Worm (Caenorhabditis elegans) whole organism, midembryonic: ENCODE data around the gene Y50D4C.5.

Source experiments
- T22C8.4 ChIP-seq: fragments of 200-800 bp; sonication (Bioruptor generic); IDR thresholded peaks from 2 replicates; pipeline ENCODE4 v1.3.6; 2022; ENCODE audit warnings: missing genetic modification characterization, missing compliant biosample characterization
- cog-1 ChIP-seq: sonication (generic microtip); optimal IDR thresholded peaks from 2 replicates; lab custom pipeline; 2016; ENCODE audit warnings: missing genetic modification characterization, missing compliant biosample characterization
- flt-1 ChIP-seq: fragments of 200-800 bp; sonication (Bioruptor generic); IDR thresholded peaks from 2 replicates; pipeline ENCODE4 v1.3.6; 2022; ENCODE audit warnings: missing genetic modification characterization, missing compliant biosample characterization
- klf-2 ChIP-seq: fragments of 200-800 bp; sonication (Bioruptor generic); conservative IDR thresholded peaks from 2 replicates; pipeline ENCODE4 v1.3.6; 2022; ENCODE audit warnings: missing genetic modification reagents, missing genetic modification characterization, missing compliant biosample characterization
- med-1 ChIP-seq: sonication (generic microtip); optimal IDR thresholded peaks from 2 replicates; lab custom pipeline; 2017; ENCODE audit warnings: missing genetic modification characterization, mild to moderate bottlenecking, missing compliant biosample characterization, antibody characterized with exemption, missing genetic modification reagents; ENCODE audit not compliant: insufficient read depth
- ref-1 ChIP-seq: fragments of 200-800 bp; sonication (Bioruptor generic); conservative IDR thresholded peaks from 2 replicates; pipeline ENCODE4 v1.3.6; 2022; ENCODE audit warnings: missing genetic modification reagents, missing genetic modification characterization, missing compliant biosample characterization
- tab-1 ChIP-seq: fragments of 200-800 bp; sonication (Bioruptor generic); IDR thresholded peaks from 2 replicates; pipeline ENCODE4 v1.3.6; 2022; ENCODE audit warnings: missing genetic modification characterization, missing compliant biosample characterization
- ztf-23 ChIP-seq: fragments of 200-800 bp; sonication (Bioruptor generic); IDR thresholded peaks from 2 replicates; pipeline ENCODE4 v1.3.6; 2022; ENCODE audit warnings: missing genetic modification reagents, missing genetic modification characterization, missing compliant biosample characterization
- ztf-29 ChIP-seq: fragments of 200-800 bp; sonication (Bioruptor generic); IDR thresholded peaks from 2 replicates; pipeline ENCODE4 v1.3.6; 2022; ENCODE audit warnings: missing genetic modification reagents, missing genetic modification characterization, missing compliant biosample characterization

Y50D4C.5 gene

DNA sequence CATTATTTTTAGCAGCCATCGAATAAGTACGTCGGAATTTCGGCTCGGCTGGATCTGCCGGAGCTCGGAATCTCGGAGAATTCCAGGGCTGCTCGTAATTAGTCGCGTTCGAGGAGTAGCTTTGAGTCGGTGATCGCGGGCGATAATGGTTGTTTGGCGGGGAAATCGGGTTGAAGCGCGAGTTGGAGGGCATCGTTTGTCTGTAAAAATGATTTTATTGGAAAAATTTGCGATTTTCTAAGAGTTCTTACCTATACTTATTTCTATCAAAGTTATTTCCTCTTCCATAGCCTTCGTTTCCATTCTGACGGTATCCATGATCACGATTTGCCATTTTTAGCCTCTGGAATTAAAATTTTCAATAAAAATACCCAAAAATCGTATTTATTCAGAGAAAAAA lies at the start of gene Y50D4C.5:
TSS of gene Y50D4C.5 (minus strand) at position 345 of the 400 bp plus-strand sequence.
- TF ChIP-seq ref-1 (GFP tag; lab: Robert Waterston, UW) (no peak), ztf-23 (GFP tag; lab: Robert Waterston, UW) (no peak), T22C8.4 (no peak), cog-1 (tag; lab: Kevin White, UChicago) (no peak), flt-1 (GFP tag; lab: Robert Waterston, UW) (no peak), klf-2 (GFP tag; lab: Robert Waterston, UW) (no peak), tab-1 (no peak), ztf-29 (no peak), med-1 (GFP tag; lab: Kevin White, UChicago) (no peak)

DNA sequence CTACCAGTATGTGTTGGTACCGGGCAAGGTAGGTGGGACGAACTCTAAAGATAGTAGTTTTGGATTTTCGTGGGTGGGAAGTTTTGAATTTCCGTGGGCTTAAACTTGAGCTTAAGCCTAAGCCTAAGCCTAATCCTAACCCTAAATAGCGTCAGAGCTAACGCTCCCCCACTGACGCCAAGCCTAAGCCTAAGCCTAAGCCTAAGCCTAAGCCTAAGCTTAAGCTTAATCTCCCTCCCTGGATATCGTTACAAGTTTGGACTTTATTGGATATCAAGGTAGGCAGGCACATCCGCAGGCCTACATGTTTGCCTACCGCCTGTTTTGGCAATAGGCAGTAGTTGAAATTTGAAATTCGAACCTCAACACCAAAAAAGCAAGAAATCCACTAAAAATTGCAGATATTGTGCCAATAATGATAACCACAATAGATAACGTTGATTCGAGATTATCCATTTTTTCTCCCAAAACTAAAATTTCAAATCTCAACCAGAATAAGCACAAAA lies 49.1 kb upstream of the Y50D4C.5 start, which contains the start of gene K10C9.4:
TSS of gene K10C9.4 (minus strand) at position 456 of the 506 bp plus-strand sequence.
- no peak for TF ChIP-seq klf-2 (GFP tag; lab: Robert Waterston, UW)
- TF ChIP-seq ztf-29, result peak; percentile 23; the same call in 1 of the 2 replicates

DNA sequence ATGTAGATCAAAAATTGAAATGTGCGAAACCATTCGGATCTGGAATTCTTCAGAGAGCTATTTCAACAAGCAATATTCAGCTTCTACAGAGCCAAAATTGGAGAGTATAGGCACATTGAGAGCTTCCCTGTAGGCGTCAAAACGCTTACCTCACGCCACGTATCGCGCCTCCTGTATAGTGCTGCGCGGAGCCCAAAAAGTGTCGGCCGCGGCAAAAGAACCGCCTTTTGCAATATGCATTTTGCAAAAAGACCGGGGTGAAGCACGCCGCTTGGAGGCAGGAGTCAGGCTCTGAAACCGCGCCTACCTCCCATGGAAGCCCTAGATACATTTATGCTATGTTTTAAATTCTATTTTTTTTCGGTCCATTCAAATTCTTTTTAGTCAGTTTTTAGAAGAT lies 48.1 kb upstream of the Y50D4C.5 start:
- no peak for TF ChIP-seq klf-2 (GFP tag; lab: Robert Waterston, UW)

DNA sequence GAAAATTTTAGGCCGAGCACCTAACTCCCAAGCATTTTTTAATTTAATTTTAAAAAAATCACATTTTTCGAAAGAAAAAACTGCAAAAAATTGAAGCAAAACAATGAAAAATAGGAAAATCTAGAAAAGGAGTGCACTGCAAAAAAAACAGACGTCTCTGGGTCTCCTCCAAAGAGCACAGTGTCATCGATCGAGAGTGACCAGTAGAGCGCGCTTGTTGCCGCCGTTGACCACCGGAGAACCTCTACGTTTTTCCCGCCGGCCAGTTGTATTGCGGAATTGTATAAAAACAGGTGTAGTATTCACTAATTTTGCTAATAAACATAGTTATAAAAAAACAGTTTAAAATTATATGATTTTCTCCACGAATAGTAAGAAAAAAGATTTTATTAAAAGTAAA lies 45.8 kb upstream of the Y50D4C.5 start:
- TF ChIP-seq ztf-23 (GFP tag; lab: Robert Waterston, UW) (no peak), klf-2 (GFP tag; lab: Robert Waterston, UW) (no peak), tab-1 (no peak), T22C8.4 (peak; percentile 21; the same call in 1 of the 2 replicates)

DNA sequence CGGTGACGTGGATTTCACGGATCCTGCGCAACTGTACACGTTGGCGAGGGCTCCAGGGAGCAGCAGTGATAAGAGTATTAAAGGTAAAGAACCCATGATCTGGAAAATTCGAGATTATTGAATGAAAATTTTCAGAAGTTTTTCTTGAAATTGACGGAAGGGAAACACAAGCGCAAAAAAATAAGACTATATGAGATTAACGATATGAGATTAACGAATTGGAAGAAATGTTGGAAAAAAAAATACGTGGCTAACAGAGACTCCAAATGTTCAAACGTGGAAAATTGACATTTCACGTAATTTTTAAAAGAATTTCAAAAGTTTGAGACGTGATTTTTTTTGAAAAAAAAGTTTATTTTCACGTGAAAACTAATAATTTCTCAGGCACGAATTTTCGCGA lies 44.9 kb upstream of the Y50D4C.5 start, which contains the start of gene nra-4:
TSS of gene nra-4 (minus strand) at position 101 of the 400 bp plus-strand sequence.
- no peak for TF ChIP-seq tab-1
- no peak for TF ChIP-seq klf-2 (GFP tag; lab: Robert Waterston, UW)
- no peak for TF ChIP-seq T22C8.4
- no peak for TF ChIP-seq ztf-23 (GFP tag; lab: Robert Waterston, UW)
- TF ChIP-seq ztf-29, result no peak
- no peak for TF ChIP-seq cog-1 (tag; lab: Kevin White, UChicago)
- no peak for TF ChIP-seq med-1 (GFP tag; lab: Kevin White, UChicago)
- no peak for TF ChIP-seq flt-1 (GFP tag; lab: Robert Waterston, UW)

DNA sequence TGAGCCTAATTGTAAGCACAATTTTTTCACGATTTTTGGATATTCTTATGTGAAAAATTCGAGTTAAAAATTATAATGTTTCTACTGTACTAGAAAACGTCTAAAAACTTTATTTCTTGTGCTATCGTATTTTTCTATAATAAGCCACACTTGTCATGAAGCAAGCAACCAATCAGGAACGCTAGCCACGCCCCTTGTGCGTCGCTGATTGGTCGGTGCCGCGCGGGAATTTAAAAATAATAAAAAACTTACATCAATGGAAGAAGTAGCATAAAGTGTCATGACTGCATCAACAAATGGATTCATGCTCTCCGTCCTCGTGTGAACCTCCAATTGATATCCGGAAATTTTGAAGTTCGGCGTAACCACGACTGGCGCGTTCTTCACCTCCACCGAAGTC lies 43.7 kb upstream of the Y50D4C.5 start:
- no peak for TF ChIP-seq cog-1 (tag; lab: Kevin White, UChicago)
- TF ChIP-seq ref-1 (GFP tag; lab: Robert Waterston, UW), result no peak
- TF ChIP-seq med-1 (GFP tag; lab: Kevin White, UChicago), result no peak
- no peak for TF ChIP-seq ztf-29

DNA sequence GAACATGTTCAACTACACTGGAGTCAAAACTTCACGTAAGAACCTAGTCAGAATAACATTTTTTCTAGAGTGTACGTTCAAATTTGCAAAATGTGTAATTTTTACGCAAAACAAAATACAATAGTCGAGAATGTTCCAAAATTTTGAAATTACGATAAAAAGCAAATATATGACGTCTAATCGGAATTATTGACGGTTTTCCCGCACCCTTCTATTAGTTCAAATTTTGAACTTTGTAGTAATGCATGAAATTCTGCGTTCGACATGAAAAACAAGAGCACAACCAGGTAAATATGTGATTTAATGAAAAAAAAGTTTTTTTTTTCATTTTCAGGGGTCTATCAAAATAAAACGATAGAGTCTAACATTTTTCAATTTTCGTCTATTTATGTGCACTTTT lies 34.5 kb upstream of the Y50D4C.5 start:
- TF ChIP-seq med-1 (GFP tag; lab: Kevin White, UChicago), result no peak
- no peak for TF ChIP-seq flt-1 (GFP tag; lab: Robert Waterston, UW)
- no peak for TF ChIP-seq ref-1 (GFP tag; lab: Robert Waterston, UW)
- no peak for TF ChIP-seq tab-1
- TF ChIP-seq T22C8.4, result no peak
- no peak for TF ChIP-seq ztf-29
- TF ChIP-seq klf-2 (GFP tag; lab: Robert Waterston, UW), result no peak
- TF ChIP-seq cog-1 (tag; lab: Kevin White, UChicago), result no peak
- no peak for TF ChIP-seq ztf-23 (GFP tag; lab: Robert Waterston, UW)

DNA sequence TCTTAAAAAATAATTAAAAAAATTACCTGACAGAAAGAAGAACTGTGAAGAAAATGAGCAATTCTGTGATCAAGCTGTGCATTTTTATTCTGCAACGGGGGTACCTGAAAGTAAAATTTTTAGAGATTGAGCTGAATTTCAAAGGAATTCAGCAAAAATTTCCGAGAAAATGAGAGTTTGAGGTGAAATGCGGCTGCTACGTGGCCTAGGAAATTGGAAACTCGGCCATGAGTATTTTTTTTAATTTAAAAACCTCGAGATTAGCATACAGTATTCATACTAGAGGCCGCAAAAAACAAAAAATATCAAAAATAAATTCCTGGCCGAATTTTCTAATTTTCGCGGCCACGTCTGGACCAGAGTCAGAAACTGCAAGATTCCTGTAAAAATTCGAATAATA lies 29.8 kb upstream of the Y50D4C.5 start, which contains the start of gene flp-34:
TSS of gene flp-34 (minus strand) at position 101 of the 400 bp plus-strand sequence.
- TF ChIP-seq flt-1 (GFP tag; lab: Robert Waterston, UW), result no peak
- no peak for TF ChIP-seq klf-2 (GFP tag; lab: Robert Waterston, UW)

DNA sequence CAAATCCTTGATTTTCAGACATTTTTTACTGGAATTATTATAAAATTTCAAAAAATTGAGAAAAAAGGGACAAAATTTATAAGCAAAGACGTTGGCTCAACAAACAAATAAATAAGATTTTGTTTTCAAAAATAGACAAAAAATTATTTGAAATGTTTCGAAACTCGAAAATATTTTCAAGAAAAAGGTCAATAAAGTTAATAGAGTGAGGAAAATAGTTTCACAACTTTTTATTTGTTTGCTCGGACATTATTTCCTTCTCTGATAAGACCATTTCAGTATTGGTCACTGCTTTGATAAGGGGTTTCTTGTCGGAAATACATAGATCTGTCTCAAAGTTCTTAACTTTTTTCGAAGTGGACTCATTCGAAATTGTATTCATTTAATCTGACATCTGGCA lies 23.5 kb upstream of the Y50D4C.5 start, which contains the start of gene R09A1.3:
TSS of gene R09A1.3 (minus strand) at position 31 of the 400 bp plus-strand sequence.
- TF ChIP-seq T22C8.4, result no peak
- no peak for TF ChIP-seq ref-1 (GFP tag; lab: Robert Waterston, UW)
- no peak for TF ChIP-seq med-1 (GFP tag; lab: Kevin White, UChicago)
- no peak for TF ChIP-seq ztf-29
- TF ChIP-seq cog-1 (tag; lab: Kevin White, UChicago), result no peak
- TF ChIP-seq ztf-23 (GFP tag; lab: Robert Waterston, UW), result no peak
- TF ChIP-seq klf-2 (GFP tag; lab: Robert Waterston, UW), result no peak
- no peak for TF ChIP-seq flt-1 (GFP tag; lab: Robert Waterston, UW)
- TF ChIP-seq tab-1, result no peak

DNA sequence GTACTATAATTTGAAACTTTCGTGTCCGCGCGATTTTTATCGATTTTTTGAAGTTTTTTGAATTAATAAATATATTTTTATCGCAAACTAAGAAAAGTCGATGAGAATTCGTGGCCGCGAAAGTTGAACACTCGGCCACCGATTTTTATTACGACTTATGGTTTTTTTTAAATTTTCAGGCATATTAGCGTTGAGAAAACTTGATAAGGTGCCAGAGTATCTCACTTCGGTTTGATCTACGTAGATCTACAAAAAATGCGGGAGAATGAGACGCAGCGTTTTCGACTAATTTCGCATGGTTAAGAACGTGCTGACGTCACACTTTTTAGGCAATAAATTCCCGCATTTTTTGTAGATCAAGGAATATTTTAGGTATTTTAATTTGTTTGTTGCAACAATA lies 19.8 kb upstream of the Y50D4C.5 start, which contains the start of gene pei-2:
TSS of gene pei-2 (minus strand) at position 101 of the 400 bp plus-strand sequence.
- no peak for TF ChIP-seq cog-1 (tag; lab: Kevin White, UChicago)
- no peak for TF ChIP-seq ref-1 (GFP tag; lab: Robert Waterston, UW)
- TF ChIP-seq tab-1, result no peak
- no peak for TF ChIP-seq med-1 (GFP tag; lab: Kevin White, UChicago)
- no peak for TF ChIP-seq klf-2 (GFP tag; lab: Robert Waterston, UW)
- TF ChIP-seq flt-1 (GFP tag; lab: Robert Waterston, UW), result no peak
- no peak for TF ChIP-seq T22C8.4
- no peak for TF ChIP-seq ztf-23 (GFP tag; lab: Robert Waterston, UW)
- no peak for TF ChIP-seq ztf-29

DNA sequence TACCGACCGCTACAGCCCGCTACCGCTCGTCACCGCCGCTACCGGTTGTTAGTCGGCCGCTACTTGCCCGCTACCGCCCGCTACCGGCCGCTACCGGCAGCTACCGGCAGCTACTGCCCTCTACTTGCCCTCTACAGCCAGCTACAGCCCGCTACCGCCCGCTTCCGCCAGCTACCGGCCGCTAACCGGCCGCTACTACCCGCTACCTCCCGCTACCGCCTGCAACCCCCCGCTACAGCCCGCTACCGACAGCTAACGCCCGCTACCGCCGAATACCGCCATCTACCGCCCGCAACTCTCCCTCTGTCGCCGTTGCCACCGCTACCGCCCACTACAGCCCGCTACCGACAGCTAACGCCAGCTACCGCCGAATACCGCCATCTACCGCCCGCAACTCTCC lies 17.9 kb upstream of the Y50D4C.5 start:
- TF ChIP-seq ztf-23 (GFP tag; lab: Robert Waterston, UW) (no peak), ztf-29 (no peak), med-1 (GFP tag; lab: Kevin White, UChicago) (no peak)
